Fruit fly (Drosophila melanogaster) whole organism, embryonic: ENCODE results near the gene CG3123.

Experiments used
- Antp ChIP-seq: fragments of 200-800 bp; sonication (Bioruptor generic); optimal IDR thresholded peaks from 3 replicates; lab custom pipeline; 2016; ENCODE audit warnings: missing biosample characterization, missing genetic modification characterization
- Atf-2 ChIP-seq: fragments of 200-800 bp; sonication (Bioruptor generic); optimal IDR thresholded peaks from 2 replicates; lab custom pipeline; 2016; ENCODE audit warnings: missing biosample characterization, missing genetic modification characterization
- BEAF-32 ChIP-seq: fragments of 200-800 bp; sonication (Bioruptor generic); optimal IDR thresholded peaks from 3 replicates; lab custom pipeline; 2017; ENCODE audit warnings: missing biosample characterization, missing genetic modification characterization, mild to moderate bottlenecking, moderate library complexity, missing genetic modification reagents
- CG10267 ChIP-seq: fragments of 200-800 bp; sonication (Bioruptor generic); optimal IDR thresholded peaks from 2 replicates; lab custom pipeline; 2018; ENCODE audit warnings: missing biosample characterization, mild to moderate bottlenecking, missing genetic modification characterization, moderate library complexity
- CG12155 ChIP-seq: fragments of 200-800 bp; sonication (Bioruptor generic); optimal IDR thresholded peaks from 3 replicates; lab custom pipeline; 2016; ENCODE audit warnings: missing biosample characterization, missing genetic modification characterization
- CG1233 ChIP-seq: fragments of 200-800 bp; sonication (Bioruptor generic); optimal IDR thresholded peaks from 4 replicates; lab custom pipeline; 2018; ENCODE audit warnings: missing biosample characterization, mild to moderate bottlenecking, missing genetic modification characterization
- CG12659 ChIP-seq: fragments of 200-800 bp; sonication (Bioruptor generic); optimal IDR thresholded peaks from 3 replicates; lab custom pipeline; 2017; ENCODE audit warnings: mild to moderate bottlenecking, missing biosample characterization, missing genetic modification reagents, missing genetic modification characterization
- CG15269 ChIP-seq: fragments of 200-800 bp; sonication (Bioruptor generic); optimal IDR thresholded peaks from 2 replicates; lab custom pipeline; 2018; ENCODE audit warnings: missing biosample characterization, mild to moderate bottlenecking, missing genetic modification characterization, moderate library complexity
- CG15479 ChIP-seq: fragments of 200-800 bp; sonication (Bioruptor generic); optimal IDR thresholded peaks from 3 replicates; lab custom pipeline; 2019; ENCODE audit warnings: missing biosample characterization, mild to moderate bottlenecking, missing genetic modification characterization, moderate library complexity
- CG17568 ChIP-seq: fragments of 200-800 bp; sonication (Bioruptor generic); optimal IDR thresholded peaks from 2 replicates; lab custom pipeline; 2018; ENCODE audit warnings: missing biosample characterization, mild to moderate bottlenecking, missing genetic modification characterization, moderate library complexity
- CG17612 ChIP-seq: fragments of 200-800 bp; sonication (Bioruptor generic); IDR thresholded peaks from 2 replicates; pipeline ENCODE4 v1.3.6; 2022; ENCODE audit warnings: missing biosample characterization, missing genetic modification characterization
- CG2116 ChIP-seq: fragments of 200-800 bp; sonication (Bioruptor generic); optimal IDR thresholded peaks from 3 replicates; lab custom pipeline; 2018; ENCODE audit warnings: missing biosample characterization, mild to moderate bottlenecking, missing genetic modification characterization
- CG2678 ChIP-seq: fragments of 200-800 bp; sonication (Bioruptor generic); optimal IDR thresholded peaks from 3 replicates; lab custom pipeline; 2019; ENCODE audit warnings: missing biosample characterization, mild to moderate bottlenecking, missing genetic modification characterization, moderate library complexity
- CG33213 ChIP-seq: fragments of 200-800 bp; sonication (Bioruptor generic); optimal IDR thresholded peaks from 3 replicates; lab custom pipeline; 2016; ENCODE audit warnings: missing biosample characterization, missing genetic modification characterization
- CG6813 ChIP-seq: fragments of 200-800 bp; sonication (Bioruptor generic); optimal IDR thresholded peaks from 2 replicates; lab custom pipeline; 2017; ENCODE audit warnings: missing biosample characterization, missing genetic modification characterization, mild to moderate bottlenecking, moderate library complexity, missing genetic modification reagents
- CG8089 ChIP-seq: fragments of 200-800 bp; sonication (Bioruptor generic); optimal IDR thresholded peaks from 3 replicates; lab custom pipeline; 2016; ENCODE audit warnings: missing biosample characterization, missing genetic modification characterization
- CG8290 ChIP-seq, 3 experiments: fragments of 200-800 bp; sonication (Bioruptor generic); optimal IDR thresholded peaks; 2 replicates each; lab custom pipeline; 2016 to 2019; ENCODE audit warnings: missing biosample characterization in 3 of 3, missing genetic modification characterization in 3 of 3, mild to moderate bottlenecking in 2 of 3, moderate library complexity in 1 of 3
- CG9932 ChIP-seq: fragments of 200-800 bp; sonication (Bioruptor generic); IDR thresholded peaks from 2 replicates; pipeline ENCODE4 v1.3.6; 2022; ENCODE audit warnings: missing biosample characterization, missing genetic modification characterization
- Camta ChIP-seq: fragments of 200-800 bp; sonication (Bioruptor generic); optimal IDR thresholded peaks from 2 replicates; lab custom pipeline; 2016; ENCODE audit warnings: missing biosample characterization, missing genetic modification characterization
- CkIIα-i1 ChIP-seq: fragments of 200-800 bp; sonication (Bioruptor generic); IDR thresholded peaks from 2 replicates; pipeline ENCODE4 v1.3.6; 2022; ENCODE audit warnings: missing biosample characterization, missing genetic modification characterization
- Hr51 ChIP-seq, 2 experiments: fragments of 200-800 bp; sonication (Bioruptor generic); optimal IDR thresholded peaks; 2 replicates in 1 of 2; 3 replicates in 1 of 2; lab custom pipeline; 2016 to 2018; ENCODE audit warnings: missing biosample characterization in 2 of 2, missing genetic modification characterization in 2 of 2, mild to moderate bottlenecking in 1 of 2, moderate library complexity in 1 of 2
- Hr78 ChIP-seq, 2 experiments: fragments of 200-800 bp in 1 of 2; fragments of >200 bp in 1 of 2; sonication (Bioruptor generic) in 1 of 2; optimal IDR thresholded peaks; 2 replicates each; lab custom pipeline; 2017 to 2019; ENCODE audit warnings: missing biosample characterization in 2 of 2, missing genetic modification characterization in 2 of 2, mild to moderate bottlenecking in 1 of 2, moderate library complexity in 1 of 2
- Med ChIP-seq: fragments of 200-800 bp; sonication (Bioruptor generic); peaks from one replicate; lab custom pipeline; 2016; ENCODE audit warnings: missing biosample characterization, missing genetic modification characterization, mild to moderate bottlenecking, inconsistent platforms, moderate library complexity
- Meics ChIP-seq: fragments of 200-800 bp; sonication (Bioruptor generic); optimal IDR thresholded peaks from 2 replicates; lab custom pipeline; 2017; ENCODE audit warnings: missing biosample characterization, mild to moderate bottlenecking, missing genetic modification characterization
- Mrtf ChIP-seq: fragments of 200-800 bp; sonication (Bioruptor generic); IDR thresholded peaks from 3 replicates; pipeline ENCODE4 v1.3.6; 2022; ENCODE audit warnings: missing biosample characterization, missing genetic modification characterization
- Tbp ChIP-seq: fragments of >200 bp; optimal IDR thresholded peaks from 2 replicates; lab custom pipeline; 2018; ENCODE audit warnings: missing biosample characterization, missing genetic modification characterization
- YL-1 ChIP-seq: fragments of 200-800 bp; sonication (Bioruptor generic); optimal IDR thresholded peaks from 3 replicates; lab custom pipeline; 2017; ENCODE audit warnings: missing biosample characterization, mild to moderate bottlenecking, missing genetic modification characterization
- amos ChIP-seq: fragments of 200-800 bp; sonication (Bioruptor generic); IDR thresholded peaks from 2 replicates; pipeline ENCODE4 v1.3.6; 2022; ENCODE audit warnings: missing biosample characterization, missing genetic modification characterization; ENCODE audit not compliant: partially characterized antibody
- bowl ChIP-seq: fragments of 200-800 bp; sonication (Bioruptor generic); IDR thresholded peaks from 2 replicates; pipeline ENCODE4 v1.3.6; 2022; ENCODE audit warnings: missing biosample characterization, missing genetic modification characterization
- cad ChIP-seq: fragments of >200 bp; optimal IDR thresholded peaks from 2 replicates; lab custom pipeline; 2017; ENCODE audit warnings: missing biosample characterization, missing genetic modification characterization
- crc ChIP-seq: fragments of 200-800 bp; sonication (Bioruptor generic); optimal IDR thresholded peaks from 2 replicates; lab custom pipeline; 2016; ENCODE audit warnings: missing biosample characterization, missing genetic modification characterization
- disco-r ChIP-seq: fragments of 200-800 bp; sonication (Bioruptor generic); optimal IDR thresholded peaks from 2 replicates; lab custom pipeline; 2016; ENCODE audit warnings: missing biosample characterization, missing genetic modification characterization
- grau ChIP-seq: fragments of 200-800 bp; optimal IDR thresholded peaks from 3 replicates; lab custom pipeline; 2019; ENCODE audit warnings: missing biosample characterization, mild to moderate bottlenecking, missing genetic modification characterization, moderate library complexity
- klu ChIP-seq: fragments of 200-800 bp; sonication (Bioruptor generic); IDR thresholded peaks from 2 replicates; pipeline ENCODE4 v1.3.6; 2022; ENCODE audit warnings: missing biosample characterization, missing genetic modification characterization
- lab ChIP-seq: fragments of 200-800 bp; sonication (Bioruptor generic); optimal IDR thresholded peaks from 3 replicates; lab custom pipeline; 2017; ENCODE audit warnings: missing biosample characterization, missing genetic modification characterization, mild to moderate bottlenecking, moderate library complexity, missing genetic modification reagents
- lola ChIP-seq, 3 experiments: fragments of >200 bp in 2 of 3; fragments of 200-800 bp in 1 of 3; sonication (Bioruptor generic) in 1 of 3; optimal IDR thresholded peaks; 2 replicates each; lab custom pipeline; 2017 to 2019; ENCODE audit warnings: missing biosample characterization in 3 of 3, missing genetic modification characterization in 3 of 3, mild to moderate bottlenecking in 1 of 3, moderate library complexity in 1 of 3
- pfk ChIP-seq: fragments of 200-800 bp; sonication (Bioruptor generic); optimal IDR thresholded peaks from 2 replicates; lab custom pipeline; 2018; ENCODE audit warnings: missing biosample characterization, mild to moderate bottlenecking, missing genetic modification characterization, moderate library complexity
- prd ChIP-seq, 3 experiments: fragments of >200 bp in 2 of 3; fragments of 200-800 bp in 1 of 3; sonication (Bioruptor generic) in 1 of 3; optimal IDR thresholded peaks in 2 of 3; IDR thresholded peaks in 1 of 3; 2 replicates in 2 of 3; 3 replicates in 1 of 3; pipeline versions ENCODE4 v1.3.6 to Lab custom; 2017 to 2022; ENCODE audit warnings: missing biosample characterization in 1 of 3, missing genetic modification characterization in 1 of 3
- pum ChIP-seq: fragments of 200-800 bp; sonication (Bioruptor generic); optimal IDR thresholded peaks from 2 replicates; lab custom pipeline; 2016; ENCODE audit warnings: missing biosample characterization, missing genetic modification characterization
- shn ChIP-seq: fragments of 200-800 bp; sonication (Bioruptor generic); optimal IDR thresholded peaks from 3 replicates; lab custom pipeline; 2016; ENCODE audit warnings: missing biosample characterization, missing genetic modification characterization
- sim ChIP-seq: fragments of 200-800 bp; sonication (Bioruptor generic); IDR thresholded peaks from 2 replicates; pipeline ENCODE4 v1.3.6; 2022; ENCODE audit warnings: missing biosample characterization, missing genetic modification characterization
- sqz ChIP-seq: fragments of 200-800 bp; sonication (Bioruptor generic); optimal IDR thresholded peaks from 3 replicates; lab custom pipeline; 2018; ENCODE audit warnings: missing biosample characterization, mild to moderate bottlenecking, missing genetic modification characterization
- stc ChIP-seq: fragments of 200-800 bp; sonication (Bioruptor generic); IDR thresholded peaks from 2 replicates; pipeline ENCODE4 v1.3.6; 2022; ENCODE audit warnings: missing biosample characterization, missing genetic modification characterization
- toy ChIP-seq: fragments of 200-800 bp; sonication (Bioruptor generic); IDR thresholded peaks from 2 replicates; pipeline ENCODE4 v1.3.6; 2022; ENCODE audit warnings: missing biosample characterization, missing genetic modification characterization
- twi ChIP-seq: fragments of 200-800 bp; optimal IDR thresholded peaks from 2 replicates; lab custom pipeline; 2019; ENCODE audit warnings: missing biosample characterization, mild to moderate bottlenecking, missing genetic modification characterization, moderate library complexity

The CG3123 gene

dm6 chr2L:2872968-2873728, 47.8 kb upstream of the CG3123 start (continued):
- no peak for TF ChIP-seq amos (GFP tag; lab: Robert Waterston, UW)
- TF ChIP-seq Camta (GFP tag; lab: Kevin White, UChicago): no peak
- peak; percentile 42 for TF ChIP-seq stc (GFP tag; lab: Robert Waterston, UW)
- no peak for TF ChIP-seq Tbp
- TF ChIP-seq Hr78 (GFP tag; optimal IDR thresholded peaks at IDR 0.05; lab: Kevin White, UChicago): peak in 1 of 2 experiments; percentile 66
- TF ChIP-seq Mrtf (GFP tag; lab: Robert Waterston, UW): peak; percentile 42; the same call in 1 of the 3 replicates
- TF ChIP-seq CG8089 (GFP tag; lab: Kevin White, UChicago): peak; percentile 33
- TF ChIP-seq CG9932 (GFP tag; lab: Robert Waterston, UW): 0 out of 2 replicates have a peak, but pooled peaks have one; percentile 24
- TF ChIP-seq CG12659: peak; percentile 8
- TF ChIP-seq CG2678 (tag; lab: Kevin White, UChicago): peak; percentile 37
- peak; percentile 79 for TF ChIP-seq Med (GFP tag; lab: Kevin White, UChicago)
- TF ChIP-seq Meics (GFP tag; lab: Kevin White, UChicago): peak; percentile 63
- TF ChIP-seq toy (GFP tag; lab: Robert Waterston, UW): peak; percentile 47; the same call in 1 of the 2 replicates
- TF ChIP-seq pum (GFP tag; lab: Kevin White, UChicago): peak; percentile 12
- peak; percentile 41 to 54 for TF ChIP-seq Hr51 (GFP tag; optimal IDR thresholded peaks at IDR 0.05; lab: Kevin White, UChicago)
- TF ChIP-seq lab (GFP tag; lab: Kevin White, UChicago): peak; percentile 46
- TF ChIP-seq crc (GFP tag; lab: Kevin White, UChicago): peak; percentile 22
- TF ChIP-seq grau (tag; lab: Kevin White, UChicago): peak; percentile 12
- no peak for TF ChIP-seq BEAF-32 (GFP tag; lab: Kevin White, UChicago)

dm6 chr2L:2872309-2872932, 47.1 kb upstream of the CG3123 start:
- TF ChIP-seq CG17612 (GFP tag; lab: Robert Waterston, UW) (no peak), CG2116 (no peak), CG12155 (no peak), Antp (GFP tag; lab: Kevin White, UChicago) (no peak), cad (no peak), toy (GFP tag; lab: Robert Waterston, UW) (no peak), CG1233 (GFP tag; lab: Kevin White, UChicago) (no peak), YL-1 (GFP tag; lab: Kevin White, UChicago) (peak; percentile 22), CG17568 (no peak), CG8290 (GFP tag; optimal IDR thresholded peaks at IDR 0.05; lab: Kevin White, UChicago) (no peak), CG8290 (tag; optimal IDR thresholded peaks at IDR 0.05; lab: Kevin White, UChicago) (peak in 1 of 2 experiments; percentile 41), CG2678 (tag; lab: Kevin White, UChicago) (peak; percentile 69), prd (optimal IDR thresholded peaks at IDR 0.05; lab: Kevin White, UChicago) (no peak), prd (GFP tag; IDR thresholded peaks at IDR 0.05; lab: Robert Waterston, UW) (peak; percentile 31; the same call in 1 of the 3 replicates), sim (GFP tag; lab: Robert Waterston, UW) (no peak), sqz (GFP tag; lab: Kevin White, UChicago) (peak; percentile 63), pfk (GFP tag; lab: Kevin White, UChicago) (no peak), klu (no peak), disco-r (GFP tag; lab: Kevin White, UChicago) (no peak), twi (tag; lab: Kevin White, UChicago) (peak; percentile 4), CG15479 (no peak), Atf-2 (GFP tag; lab: Kevin White, UChicago) (no peak), shn (GFP tag; lab: Kevin White, UChicago) (no peak), CG10267 (tag; lab: Kevin White, UChicago) (peak; percentile 5), CG33213 (GFP tag; lab: Kevin White, UChicago) (no peak), lab (GFP tag; lab: Kevin White, UChicago) (peak; percentile 59), CG15269 (tag; lab: Kevin White, UChicago) (peak; percentile 73), CkIIα-i1 (GFP tag; lab: Robert Waterston, UW) (no peak), CG6813 (GFP tag; lab: Kevin White, UChicago) (peak; percentile 42), bowl (GFP tag; lab: Robert Waterston, UW) (0 out of 2 replicates have a peak, but pooled peaks have one; percentile 27), lola (GFP tag; optimal IDR thresholded peaks at IDR 0.05; lab: Kevin White, UChicago) (no peak)
